Fruit fly (Drosophila melanogaster): ENCODE data around the gene bdwf.

dm6 chr3R:17048867-17049266 is 5.9 kb upstream of the bdwf start:
- TF ChIP-seq EcR (GFP tag; optimal IDR thresholded peaks at IDR 0.05) (no peak), CG8478 (optimal IDR thresholded peaks at IDR 0.05) (no peak), pan (optimal IDR thresholded peaks at IDR 0.05) (no peak), Dll (optimal IDR thresholded peaks at IDR 0.05) (no peak), psq (optimal IDR thresholded peaks at IDR 0.05) (no peak), usp (GFP tag; optimal IDR thresholded peaks at IDR 0.05) (no peak)

All from whole organism.